Fruit fly (Drosophila melanogaster): ENCODE measurements around the gene Nt5a.

Nt5a gene

dm6 chr3L:1300076-1300635, 7.1 kb downstream of the Nt5a start (continued):
- TF ChIP-seq Stat92E (GFP tag; optimal IDR thresholded peaks at IDR 0.05) = peak in 1 of 3 experiments; percentile 37
- no peak for TF ChIP-seq Bteb2 (GFP tag; optimal IDR thresholded peaks at IDR 0.05)
- no peak for TF ChIP-seq eyg (GFP tag; optimal IDR thresholded peaks at IDR 0.05)
- peak; percentile 37 for TF ChIP-seq CG10274 (GFP tag; optimal IDR thresholded peaks at IDR 0.05)
- no peak for TF ChIP-seq jing (GFP tag; optimal IDR thresholded peaks at IDR 0.05)
- TF ChIP-seq CG34422 (GFP tag; IDR thresholded peaks at IDR 0.05) = peak; percentile 86
- TF ChIP-seq CG12219 (GFP tag; optimal IDR thresholded peaks at IDR 0.05) = peak; percentile 66
- peak; percentile 31 for TF ChIP-seq CG1603 (tag; optimal IDR thresholded peaks at IDR 0.05)
- peak; percentile 66 for TF ChIP-seq CG12769 (tag; optimal IDR thresholded peaks at IDR 0.05)
- TF ChIP-seq CG43689 (GFP tag; IDR thresholded peaks at IDR 0.05) = peak; percentile 38; the same call in 1 of the 2 replicates
- 0 out of 3 replicates have a peak, but pooled peaks have one; percentile 8 for TF ChIP-seq CG11456 (GFP tag; IDR thresholded peaks at IDR 0.05)
- peak; percentile 4 for TF ChIP-seq CG12236 (GFP tag; optimal IDR thresholded peaks at IDR 0.05)
- TF ChIP-seq wdn (GFP tag; IDR thresholded peaks at IDR 0.05) = peak; percentile 67
- no peak for TF ChIP-seq p53 (GFP tag; optimal IDR thresholded peaks at IDR 0.05)
- no peak for TF ChIP-seq Lpt (GFP tag; optimal IDR thresholded peaks at IDR 0.05)
- TF ChIP-seq Pdp1 (GFP tag; optimal IDR thresholded peaks at IDR 0.05) = peak; percentile 3 to 42
- peak; percentile 57 for TF ChIP-seq CG6854 (GFP tag; optimal IDR thresholded peaks at IDR 0.05)
- peak; percentile 61; the same call in 1 of the 2 replicates for TF ChIP-seq CG8765 (GFP tag; IDR thresholded peaks at IDR 0.05)
- TF ChIP-seq CG13123 (GFP tag; optimal IDR thresholded peaks at IDR 0.05) = peak; percentile 42
- peak; percentile 67; the same call in 2 of the 3 replicates for TF ChIP-seq H15 (GFP tag; IDR thresholded peaks at IDR 0.05)
- peak; percentile 79 for TF ChIP-seq CG10366 (GFP tag; IDR thresholded peaks at IDR 0.05)
- 0 out of 2 replicates have a peak, but pooled peaks have one; percentile 9 for TF ChIP-seq CG10321 (GFP tag; IDR thresholded peaks at IDR 0.05)
- no peak; the same call in none of the 2 replicates for TF ChIP-seq sens-2 (GFP tag; IDR thresholded peaks at IDR 0.05)
- TF ChIP-seq Asciz (GFP tag; optimal IDR thresholded peaks at IDR 0.05) = peak; percentile 74
- peak; percentile 18 for TF ChIP-seq D19B (GFP tag; optimal IDR thresholded peaks at IDR 0.05)
- peak in 1 of 2 experiments; percentile 70 for TF ChIP-seq Hr78 (GFP tag; optimal IDR thresholded peaks at IDR 0.05)
- TF ChIP-seq Abd-B (GFP tag; optimal IDR thresholded peaks at IDR 0.05) = peak; percentile 32
- TF ChIP-seq tna (GFP tag; IDR thresholded peaks at IDR 0.05; ENCODE audit: partially characterized antibody) = no peak; the same call in 1 of the 2 replicates
- peak; percentile 66; the same call in 2 of the 3 replicates for TF ChIP-seq CG7357 (GFP tag; IDR thresholded peaks at IDR 0.05)
- peak; percentile 27 to 82 for TF ChIP-seq Hr51 (GFP tag; optimal IDR thresholded peaks at IDR 0.05)
- TF ChIP-seq dysf (GFP tag; IDR thresholded peaks at IDR 0.05) = peak; percentile 79
- peak; percentile 17 for TF ChIP-seq CG15479 (GFP tag; optimal IDR thresholded peaks at IDR 0.05)
- peak; percentile 72 for TF ChIP-seq CG10654 (GFP tag; optimal IDR thresholded peaks at IDR 0.05)
- peak; percentile 78; the same call in 1 of the 2 replicates for TF ChIP-seq ranshi (GFP tag; IDR thresholded peaks at IDR 0.05)
- TF ChIP-seq fd64A (GFP tag; optimal IDR thresholded peaks at IDR 0.05) = peak; percentile 65
- TF ChIP-seq CG15601 (tag; optimal IDR thresholded peaks at IDR 0.05) = peak; percentile 86
- peak; percentile 51 for TF ChIP-seq CG9817 (tag; optimal IDR thresholded peaks at IDR 0.05)
- peak; percentile 48 for TF ChIP-seq YL-1 (GFP tag; optimal IDR thresholded peaks at IDR 0.05)
- TF ChIP-seq insv (GFP tag; optimal IDR thresholded peaks at IDR 0.05) = peak in 1 of 2 experiments; percentile 30
- TF ChIP-seq Mes4 (GFP tag; optimal IDR thresholded peaks at IDR 0.05) = no peak
- peak; percentile 62 for TF ChIP-seq CG8359 (GFP tag; optimal IDR thresholded peaks at IDR 0.05; ENCODE audit: borderline replicate concordance)
- peak; percentile 61 for TF ChIP-seq cwo (GFP tag; optimal IDR thresholded peaks at IDR 0.05)
- peak; percentile 74; the same call in 2 of the 3 replicates for TF ChIP-seq ase (GFP tag; IDR thresholded peaks at IDR 0.05)
- TF ChIP-seq CG31441 (GFP tag; IDR thresholded peaks at IDR 0.05) = peak; percentile 97
- no peak for TF ChIP-seq Doc2 (GFP tag; IDR thresholded peaks at IDR 0.05)
- TF ChIP-seq CG16779 (GFP tag; IDR thresholded peaks at IDR 0.05) = no peak
- no peak; the same call in 1 of the 2 replicates for TF ChIP-seq CG17612 (GFP tag; IDR thresholded peaks at IDR 0.05)
- peak; percentile 72 for TF ChIP-seq salm (tag; optimal IDR thresholded peaks at IDR 0.05)
- peak; percentile 69 for TF ChIP-seq CG4730 (GFP tag; IDR thresholded peaks at IDR 0.05)
